Worm (Caenorhabditis elegans) whole organism, early embryonic: Measurements from ENCODE around the gene sur-5.

Source experiments
- B0310.2 ChIP-seq: sonication (generic microtip); optimal IDR thresholded peaks from 2 replicates; lab custom pipeline; 2016; ENCODE audit warnings: mild to moderate bottlenecking, missing genetic modification characterization, missing compliant biosample characterization
- F13C5.2 ChIP-seq: sonication (generic microtip); optimal IDR thresholded peaks from 2 replicates; lab custom pipeline; 2017; ENCODE audit warnings: mild to moderate bottlenecking, missing genetic modification characterization, inconsistent platforms, missing compliant biosample characterization
- aly-1 ChIP-seq: sonication (generic microtip); optimal IDR thresholded peaks from 2 replicates; lab custom pipeline; 2016; ENCODE audit warnings: missing genetic modification characterization, missing compliant biosample characterization
- ama-1 ChIP-seq: fragments of 150-350 bp; optimal IDR thresholded peaks from 2 replicates; lab custom pipeline; 2014
- ceh-13 ChIP-seq: fragments of 200-800 bp; sonication (Bioruptor generic); optimal IDR thresholded peaks from 2 replicates; lab custom pipeline; 2018; ENCODE audit warnings: mild to moderate bottlenecking, missing genetic modification characterization, missing compliant biosample characterization
- ceh-36 ChIP-seq: sonication (generic microtip); optimal IDR thresholded peaks from 2 replicates; lab custom pipeline; 2016; ENCODE audit warnings: missing genetic modification characterization, inconsistent platforms, missing compliant biosample characterization
- ets-7 ChIP-seq: sonication (generic microtip); optimal IDR thresholded peaks from 2 replicates; lab custom pipeline; 2016; ENCODE audit warnings: missing genotype, missing genetic modification characterization, missing compliant biosample characterization
- flt-1 ChIP-seq: fragments of 200-800 bp; sonication (Bioruptor generic); IDR thresholded peaks from 2 replicates; pipeline ENCODE4 v1.3.6; 2022; ENCODE audit warnings: missing genetic modification characterization, missing compliant biosample characterization
- hmbx-1 ChIP-seq: sonication (generic microtip); optimal IDR thresholded peaks from 2 replicates; lab custom pipeline; 2016; ENCODE audit warnings: mild to moderate bottlenecking, missing genetic modification characterization, missing compliant biosample characterization
- hmg-4 ChIP-seq: fragments of 200-800 bp; sonication (Bioruptor generic); optimal IDR thresholded peaks from 2 replicates; lab custom pipeline; 2018; ENCODE audit warnings: mild to moderate bottlenecking, missing genetic modification characterization, missing compliant biosample characterization
- hnd-1 ChIP-seq: sonication (generic microtip); optimal IDR thresholded peaks from 2 replicates; lab custom pipeline; 2016; ENCODE audit warnings: missing genetic modification characterization, missing compliant biosample characterization
- pes-1 ChIP-seq: fragments of 200-800 bp; sonication (Bioruptor generic); IDR thresholded peaks from 2 replicates; pipeline ENCODE4 v1.3.6; 2022; ENCODE audit warnings: missing genetic modification reagents, missing genetic modification characterization, missing compliant biosample characterization
- scrt-1 ChIP-seq: fragments of 200-800 bp; sonication (Bioruptor generic); IDR thresholded peaks from 2 replicates; pipeline ENCODE4 v1.3.6; 2022; ENCODE audit warnings: missing genetic modification characterization, missing compliant biosample characterization
- sea-1 ChIP-seq: fragments of 200-800 bp; sonication (Bioruptor generic); conservative IDR thresholded peaks from 2 replicates; pipeline ENCODE4 v1.3.6; 2022; ENCODE audit warnings: missing genetic modification characterization, missing compliant biosample characterization
- tbx-11 ChIP-seq: fragments of 200-800 bp; sonication (Bioruptor generic); IDR thresholded peaks from 2 replicates; pipeline ENCODE4 v1.3.6; 2022; ENCODE audit warnings: missing genetic modification characterization, missing compliant biosample characterization
- tbx-37 ChIP-seq: fragments of 200-800 bp; sonication (Bioruptor generic); conservative IDR thresholded peaks from 2 replicates; pipeline ENCODE4 v1.3.6; 2022; ENCODE audit warnings: missing genetic modification reagents, missing genetic modification characterization, missing compliant biosample characterization
- tra-4 ChIP-seq: sonication (generic microtip); optimal IDR thresholded peaks from 2 replicates; lab custom pipeline; 2017; ENCODE audit warnings: missing genetic modification characterization, missing compliant biosample characterization

The sur-5 gene

ce11 chrX:7284724-7285184 lies 20.6 kb downstream of the sur-5 start:
- no peak for TF ChIP-seq F13C5.2 (tag; lab: Kevin White, UChicago)
- TF ChIP-seq tbx-11 (GFP tag; lab: Robert Waterston, UW), result no peak
- no peak for TF ChIP-seq tra-4

ce11 chrX:7283136-7283535 lies 22.2 kb downstream of the sur-5 start:
- TF ChIP-seq F13C5.2 (tag; lab: Kevin White, UChicago) (no peak), scrt-1 (no peak), hmbx-1 (tag; lab: Kevin White, UChicago) (no peak), sea-1 (GFP tag; lab: Robert Waterston, UW) (no peak), flt-1 (GFP tag; lab: Robert Waterston, UW) (no peak), hnd-1 (tag; lab: Kevin White, UChicago) (no peak)

- TF ChIP-seq ceh-36 (tag; lab: Kevin White, UChicago) (no peak), hmg-4 (peak; percentile 17)
Measured at ce11 chrX:7281347-7281746, 24.0 kb downstream of the sur-5 start.

ce11 chrX:7279671-7280389 lies 25.5 kb downstream of the sur-5 start, which contains the start of gene unc-10:
unc-10 (minus strand) TSS chrX:7280322.
- TF ChIP-seq hnd-1 (tag; lab: Kevin White, UChicago) (no peak), F13C5.2 (tag; lab: Kevin White, UChicago) (no peak), sea-1 (GFP tag; lab: Robert Waterston, UW) (no peak), flt-1 (GFP tag; lab: Robert Waterston, UW) (no peak), ceh-36 (tag; lab: Kevin White, UChicago) (no peak)

ce11 chrX:7278095-7278494 lies 27.3 kb downstream of the sur-5 start:
- no peak for TF ChIP-seq ama-1 (lab: Kevin White, UChicago)

ce11 chrX:7271968-7272367 lies 33.4 kb downstream of the sur-5 start, which contains the start of gene F46H5.11:
F46H5.11 (minus strand) TSS chrX:7272068.
- TF ChIP-seq ets-7, result no peak
- TF ChIP-seq hnd-1 (tag; lab: Kevin White, UChicago), result no peak
- TF ChIP-seq tbx-11 (GFP tag; lab: Robert Waterston, UW), result no peak
- no peak for TF ChIP-seq ceh-36 (tag; lab: Kevin White, UChicago)
- TF ChIP-seq tbx-37 (GFP tag; lab: Robert Waterston, UW), result no peak
- TF ChIP-seq ceh-13 (GFP tag; lab: Kevin White, UChicago), result no peak
- TF ChIP-seq B0310.2 (tag; lab: Kevin White, UChicago), result no peak
- no peak for TF ChIP-seq scrt-1
- TF ChIP-seq sea-1 (GFP tag; lab: Robert Waterston, UW), result no peak
- TF ChIP-seq aly-1 (tag; lab: Kevin White, UChicago), result no peak
- no peak for TF ChIP-seq tra-4
- no peak for TF ChIP-seq flt-1 (GFP tag; lab: Robert Waterston, UW)
- no peak for TF ChIP-seq hmbx-1 (tag; lab: Kevin White, UChicago)
- TF ChIP-seq pes-1 (GFP tag; lab: Robert Waterston, UW), result no peak
- no peak for TF ChIP-seq F13C5.2 (tag; lab: Kevin White, UChicago)
- TF ChIP-seq ama-1 (lab: Kevin White, UChicago), result no peak
- TF ChIP-seq hmg-4, result no peak

ce11 chrX:7269379-7269778 lies 36.0 kb downstream of the sur-5 start, which contains the start of gene grd-7:
grd-7 (minus strand) TSS chrX:7269479.
- no peak for TF ChIP-seq ceh-36 (tag; lab: Kevin White, UChicago)
- TF ChIP-seq scrt-1, result no peak
- TF ChIP-seq sea-1 (GFP tag; lab: Robert Waterston, UW), result no peak
- TF ChIP-seq tbx-11 (GFP tag; lab: Robert Waterston, UW), result no peak
- no peak for TF ChIP-seq ets-7
- TF ChIP-seq tbx-37 (GFP tag; lab: Robert Waterston, UW), result no peak

ce11 chrX:7268965-7269364 lies 36.4 kb downstream of the sur-5 start:
- 0 out of 2 replicates have a peak, but pooled peaks have one; percentile 31 for TF ChIP-seq sea-1 (GFP tag; lab: Robert Waterston, UW)
- TF ChIP-seq pes-1 (GFP tag; lab: Robert Waterston, UW), result no peak
- TF ChIP-seq ceh-13 (GFP tag; lab: Kevin White, UChicago), result no peak
- TF ChIP-seq ets-7, result no peak
- 0 out of 2 replicates have a peak, but pooled peaks have one; percentile 30 for TF ChIP-seq scrt-1

- TF ChIP-seq hnd-1 (tag; lab: Kevin White, UChicago) (no peak), tbx-37 (GFP tag; lab: Robert Waterston, UW) (no peak), ets-7 (no peak), sea-1 (GFP tag; lab: Robert Waterston, UW) (0 out of 2 replicates have a peak, but pooled peaks have one; percentile 1), ceh-13 (GFP tag; lab: Kevin White, UChicago) (no peak), scrt-1 (no peak)
Measured at ce11 chrX:7265348-7265747, 40.0 kb downstream of the sur-5 start, which contains the start of gene F46H5.2. F46H5.2 (plus strand) TSS chrX:7265648.
